Worm (Caenorhabditis elegans) whole organism, L2 larva: Measurements from ENCODE around the gene C50E3.9.

Experiments used
- C34F6.9 ChIP-seq: fragments of 150-350 bp; optimal IDR thresholded peaks from 2 replicates; lab custom pipeline; 2014; ENCODE audit warnings: missing biosample characterization, missing genetic modification characterization
- R02D3.7 ChIP-seq: fragments of 150-350 bp; optimal IDR thresholded peaks from 2 replicates; lab custom pipeline; 2014; ENCODE audit warnings: missing biosample characterization, missing genetic modification characterization
- Y55F3AM.14 ChIP-seq: fragments of 200-800 bp; sonication (Bioruptor generic); optimal IDR thresholded peaks from 2 replicates; lab custom pipeline; 2018; ENCODE audit warnings: mild to moderate bottlenecking, missing genetic modification characterization, missing compliant biosample characterization
- aly-2 ChIP-seq: fragments of 150-350 bp; optimal IDR thresholded peaks from 2 replicates; lab custom pipeline; 2014; ENCODE audit warnings: missing biosample characterization, missing genetic modification characterization
- ama-1 ChIP-seq: fragments of 150-350 bp; optimal IDR thresholded peaks from 2 replicates; lab custom pipeline; 2018; ENCODE audit warnings: inconsistent platforms
- ceh-82 ChIP-seq: fragments of 150-350 bp; optimal IDR thresholded peaks from 2 replicates; lab custom pipeline; 2014; ENCODE audit warnings: missing biosample characterization, missing genetic modification characterization
- dmd-4 ChIP-seq: sonication (generic microtip); optimal IDR thresholded peaks from 2 replicates; lab custom pipeline; 2017; ENCODE audit warnings: missing biosample characterization, missing genetic modification characterization
- egl-27 ChIP-seq: sonication (generic microtip); optimal IDR thresholded peaks from 3 replicates; lab custom pipeline; 2017; ENCODE audit warnings: missing biosample characterization, missing genetic modification reagents, missing genetic modification characterization
- elt-1 ChIP-seq: fragments of 150-350 bp; optimal IDR thresholded peaks from 2 replicates; lab custom pipeline; 2014; ENCODE audit warnings: missing biosample characterization, missing genetic modification characterization
- lin-13 ChIP-seq: fragments of 150-350 bp; optimal IDR thresholded peaks from 2 replicates; lab custom pipeline; 2014; ENCODE audit warnings: missing biosample characterization, missing genetic modification reagents, missing genetic modification characterization
- lin-39 ChIP-seq: fragments of 150-350 bp; optimal IDR thresholded peaks from 2 replicates; lab custom pipeline; 2014; ENCODE audit warnings: missing biosample characterization, missing genetic modification reagents, missing genetic modification characterization
- lsy-2 ChIP-seq, 2 experiments: fragments of 150-350 bp in 1 of 2; sonication (generic microtip) in 1 of 2; optimal IDR thresholded peaks; 2 replicates each; lab custom pipeline; 2014 to 2017; ENCODE audit warnings: missing biosample characterization in 2 of 2, missing genetic modification characterization in 2 of 2
- mab-5 ChIP-seq: fragments of 150-350 bp; optimal IDR thresholded peaks from 2 replicates; lab custom pipeline; 2014; ENCODE audit warnings: missing biosample characterization, missing genetic modification characterization
- mbf-1 ChIP-seq: sonication (generic microtip); optimal IDR thresholded peaks from 2 replicates; lab custom pipeline; 2017; ENCODE audit warnings: missing biosample characterization, missing genetic modification characterization
- mdl-1 ChIP-seq, 2 experiments: fragments of 150-350 bp in 1 of 2; sonication (generic microtip) in 1 of 2; optimal IDR thresholded peaks; 2 replicates each; lab custom pipeline; 2017; ENCODE audit warnings: missing biosample characterization in 2 of 2, missing genetic modification characterization in 2 of 2
- nhr-10 ChIP-seq: sonication (generic microtip); optimal IDR thresholded peaks from 2 replicates; lab custom pipeline; 2017; ENCODE audit warnings: missing biosample characterization, missing genetic modification characterization
- nhr-11 ChIP-seq: fragments of 150-350 bp; optimal IDR thresholded peaks from 2 replicates; lab custom pipeline; 2014; ENCODE audit warnings: missing biosample characterization, missing genetic modification characterization
- nhr-129 ChIP-seq: fragments of 150-350 bp; optimal IDR thresholded peaks from 2 replicates; lab custom pipeline; 2014; ENCODE audit warnings: missing biosample characterization, missing genetic modification characterization
- nhr-21 ChIP-seq: fragments of 150-350 bp; optimal IDR thresholded peaks from 2 replicates; lab custom pipeline; 2014; ENCODE audit warnings: missing biosample characterization, missing genetic modification characterization
- nhr-23 ChIP-seq: fragments of 150-350 bp; optimal IDR thresholded peaks from 2 replicates; lab custom pipeline; 2014; ENCODE audit warnings: missing biosample characterization, missing genetic modification reagents, missing genetic modification characterization
- nhr-237 ChIP-seq: fragments of 150-350 bp; optimal IDR thresholded peaks from 2 replicates; lab custom pipeline; 2014; ENCODE audit warnings: missing biosample characterization, missing genetic modification characterization
- nhr-25 ChIP-seq: fragments of 150-350 bp; sonication (generic microtip); optimal IDR thresholded peaks from 3 replicates; lab custom pipeline; 2014; ENCODE audit warnings: missing biosample characterization, missing genetic modification characterization
- nhr-6 ChIP-seq: fragments of 150-350 bp; optimal IDR thresholded peaks from 2 replicates; lab custom pipeline; 2014; ENCODE audit warnings: missing biosample characterization, missing genetic modification characterization
- nhr-77 ChIP-seq: fragments of 150-350 bp; optimal IDR thresholded peaks from 2 replicates; lab custom pipeline; 2014; ENCODE audit warnings: missing biosample characterization, missing genetic modification characterization
- peb-1 ChIP-seq: fragments of 150-350 bp; optimal IDR thresholded peaks from 2 replicates; lab custom pipeline; 2014; ENCODE audit warnings: missing biosample characterization, missing genetic modification characterization
- sem-4 ChIP-seq: fragments of 150-350 bp; optimal IDR thresholded peaks from 2 replicates; lab custom pipeline; 2014; ENCODE audit warnings: missing biosample characterization, missing genetic modification reagents, missing genetic modification characterization
- skn-1 ChIP-seq: sonication (generic microtip); optimal IDR thresholded peaks from 2 replicates; lab custom pipeline; 2017; ENCODE audit warnings: missing biosample characterization, missing genetic modification characterization
- sma-3 ChIP-seq: sonication (generic microtip); optimal IDR thresholded peaks from 2 replicates; lab custom pipeline; 2016; ENCODE audit warnings: missing genetic modification reagents, missing genetic modification characterization, missing compliant biosample characterization
- sma-9 ChIP-seq, 2 experiments: fragments of 150-350 bp in 1 of 2; sonication (generic microtip) in 1 of 2; optimal IDR thresholded peaks; 2 replicates each; lab custom pipeline; 2014 to 2016; ENCODE audit warnings: missing genetic modification characterization in 2 of 2, mild to moderate bottlenecking in 1 of 2, missing biosample characterization in 1 of 2, missing compliant biosample characterization in 1 of 2, missing genetic modification reagents in 1 of 2, moderate library complexity in 1 of 2
- unc-55 ChIP-seq: fragments of 150-350 bp; sonication (generic microtip); optimal IDR thresholded peaks from 3 replicates; lab custom pipeline; 2014; ENCODE audit warnings: missing biosample characterization, missing genetic modification reagents, missing genetic modification characterization
- ztf-1 ChIP-seq: fragments of 200-800 bp; sonication (Bioruptor generic); conservative IDR thresholded peaks from 2 replicates; pipeline ENCODE4 v1.3.6; 2022; ENCODE audit warnings: missing genetic modification characterization, missing compliant biosample characterization
- ztf-11 ChIP-seq: sonication (generic microtip); optimal IDR thresholded peaks from 2 replicates; lab custom pipeline; 2017; ENCODE audit warnings: missing biosample characterization, missing genetic modification characterization
- ztf-4 ChIP-seq: fragments of 150-350 bp; optimal IDR thresholded peaks from 2 replicates; lab custom pipeline; 2014; ENCODE audit warnings: missing biosample characterization, missing genetic modification characterization

C50E3.9 gene

DNA sequence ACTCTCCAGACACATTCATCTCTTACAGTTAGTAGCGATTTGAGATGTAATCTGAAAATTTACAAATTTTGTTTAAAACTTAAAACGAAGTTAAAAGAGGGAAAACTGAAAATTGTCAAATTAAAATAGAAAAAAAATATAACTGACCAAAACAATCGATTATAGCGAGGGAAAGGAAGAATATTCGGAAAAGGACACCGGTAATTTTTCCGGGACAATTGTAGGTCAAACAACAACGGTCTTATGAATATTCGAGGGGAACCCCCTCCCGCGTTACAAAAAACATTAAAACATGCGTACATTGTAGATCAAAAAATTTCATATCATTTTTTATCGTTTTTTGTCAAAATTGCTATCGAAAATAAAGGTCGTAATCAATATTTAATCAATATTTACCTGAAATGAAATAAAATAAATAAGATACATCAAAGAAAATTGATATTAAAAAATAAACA is 22.0 kb upstream of the C50E3.9 start, which contains the start of gene C50E3.12:
Gene C50E3.12, minus strand, starts transcription at position 51 of the 455 bp plus-strand sequence.
- TF ChIP-seq sma-9 (GFP tag; optimal IDR thresholded peaks at IDR 0.05; lab: Kevin White, UChicago) (no peak), sma-9 (tag; optimal IDR thresholded peaks at IDR 0.05; lab: Kevin White, UChicago) (no peak), nhr-25 (tag; lab: Kevin White, UChicago) (no peak), nhr-129 (no peak), skn-1 (tag; lab: Kevin White, UChicago) (no peak), ztf-1 (no peak), ceh-82 (tag; lab: Kevin White, UChicago) (no peak), peb-1 (tag; lab: Kevin White, UChicago) (no peak), lin-39 (tag; lab: Kevin White, UChicago) (no peak)
- TF ChIP-seq, all 48 proteins: peak for 0

DNA sequence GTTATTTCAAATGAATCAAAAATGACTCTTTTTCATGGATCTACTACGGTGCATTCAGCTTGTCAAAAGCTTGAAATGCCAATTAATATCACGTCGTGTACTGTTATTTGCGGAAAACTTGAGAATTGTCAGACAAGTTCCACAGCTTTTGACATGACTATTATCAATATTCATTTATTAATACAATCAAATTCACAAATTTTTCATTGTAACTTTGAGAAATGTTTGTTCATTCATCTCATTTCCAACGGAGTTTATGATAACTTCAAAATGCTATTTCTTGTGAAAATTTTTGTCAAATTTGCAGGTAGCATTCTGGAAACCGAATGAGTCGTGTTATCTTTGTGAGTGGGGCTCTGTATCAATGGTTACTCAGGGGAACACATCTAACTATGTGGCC is 18.1 kb upstream of the C50E3.9 start, which contains the start of gene C50E3.15:
Gene C50E3.15, plus strand, starts transcription at position 301 of the 400 bp plus-strand sequence.
- no peak for TF ChIP-seq skn-1 (tag; lab: Kevin White, UChicago)
- no peak for TF ChIP-seq ztf-4 (tag; lab: Kevin White, UChicago)
- TF ChIP-seq ama-1, result no peak
- no peak for TF ChIP-seq elt-1 (tag; lab: Kevin White, UChicago)
- TF ChIP-seq Y55F3AM.14 (GFP tag; lab: Kevin White, UChicago), result no peak
- no peak for TF ChIP-seq C34F6.9 (tag; lab: Kevin White, UChicago)
- TF ChIP-seq nhr-6 (tag; lab: Kevin White, UChicago), result no peak
- no peak for TF ChIP-seq nhr-77 (tag; lab: Kevin White, UChicago)
- TF ChIP-seq sem-4 (tag; lab: Kevin White, UChicago), result no peak
- no peak for TF ChIP-seq lin-13 (GFP tag; lab: Kevin White, UChicago)
- no peak for TF ChIP-seq nhr-21 (tag; lab: Kevin White, UChicago)
- no peak for TF ChIP-seq mbf-1 (tag; lab: Kevin White, UChicago)
- no peak for TF ChIP-seq nhr-10
- no peak for TF ChIP-seq lin-39 (tag; lab: Kevin White, UChicago)
- TF ChIP-seq dmd-4 (tag; lab: Kevin White, UChicago), result no peak
- TF ChIP-seq mab-5 (tag; lab: Kevin White, UChicago), result no peak
- TF ChIP-seq lsy-2 (tag; optimal IDR thresholded peaks at IDR 0.05; lab: Kevin White, UChicago), result no peak
- TF ChIP-seq, all 48 proteins: peak for 0

DNA sequence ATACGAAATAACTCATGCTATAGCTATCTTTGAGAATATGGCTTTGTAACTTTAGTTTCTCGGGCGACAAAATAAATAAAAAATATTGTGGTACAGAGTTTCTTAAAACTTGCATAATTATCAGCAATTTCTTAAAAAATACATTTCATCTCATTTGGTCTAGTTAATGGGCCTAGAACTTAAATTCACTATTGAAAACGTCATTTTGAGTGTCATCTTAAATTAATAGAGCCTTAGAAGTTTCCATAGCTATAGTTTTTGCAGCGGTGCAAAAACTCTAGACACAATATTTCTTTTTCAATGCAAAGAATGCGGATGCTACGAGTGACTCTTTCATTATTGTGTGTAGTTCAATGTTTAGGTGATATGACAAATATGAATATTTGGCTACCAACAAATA is 12.0 kb upstream of the C50E3.9 start, which contains the start of gene clec-215:
Gene clec-215, plus strand, starts transcription at position 301 of the 400 bp plus-strand sequence.
- no peak for TF ChIP-seq aly-2 (tag; lab: Kevin White, UChicago)
- no peak for TF ChIP-seq unc-55 (GFP tag; lab: Kevin White, UChicago)
- no peak for TF ChIP-seq egl-27 (tag; lab: Kevin White, UChicago)
- no peak for TF ChIP-seq sma-9 (GFP tag; optimal IDR thresholded peaks at IDR 0.05; lab: Kevin White, UChicago)
- TF ChIP-seq sma-9 (tag; optimal IDR thresholded peaks at IDR 0.05; lab: Kevin White, UChicago), result no peak
- no peak for TF ChIP-seq C34F6.9 (tag; lab: Kevin White, UChicago)
- no peak for TF ChIP-seq sma-3 (GFP tag; lab: Kevin White, UChicago)
- TF ChIP-seq nhr-23 (tag; lab: Kevin White, UChicago), result no peak
- no peak for TF ChIP-seq sem-4 (tag; lab: Kevin White, UChicago)
- no peak for TF ChIP-seq nhr-11 (tag; lab: Kevin White, UChicago)
- no peak for TF ChIP-seq ceh-82 (tag; lab: Kevin White, UChicago)
- no peak for TF ChIP-seq peb-1 (tag; lab: Kevin White, UChicago)
- TF ChIP-seq nhr-129, result no peak
- no peak for TF ChIP-seq nhr-77 (tag; lab: Kevin White, UChicago)
- TF ChIP-seq nhr-237, result no peak
- TF ChIP-seq, all 48 proteins: peak for 0

DNA sequence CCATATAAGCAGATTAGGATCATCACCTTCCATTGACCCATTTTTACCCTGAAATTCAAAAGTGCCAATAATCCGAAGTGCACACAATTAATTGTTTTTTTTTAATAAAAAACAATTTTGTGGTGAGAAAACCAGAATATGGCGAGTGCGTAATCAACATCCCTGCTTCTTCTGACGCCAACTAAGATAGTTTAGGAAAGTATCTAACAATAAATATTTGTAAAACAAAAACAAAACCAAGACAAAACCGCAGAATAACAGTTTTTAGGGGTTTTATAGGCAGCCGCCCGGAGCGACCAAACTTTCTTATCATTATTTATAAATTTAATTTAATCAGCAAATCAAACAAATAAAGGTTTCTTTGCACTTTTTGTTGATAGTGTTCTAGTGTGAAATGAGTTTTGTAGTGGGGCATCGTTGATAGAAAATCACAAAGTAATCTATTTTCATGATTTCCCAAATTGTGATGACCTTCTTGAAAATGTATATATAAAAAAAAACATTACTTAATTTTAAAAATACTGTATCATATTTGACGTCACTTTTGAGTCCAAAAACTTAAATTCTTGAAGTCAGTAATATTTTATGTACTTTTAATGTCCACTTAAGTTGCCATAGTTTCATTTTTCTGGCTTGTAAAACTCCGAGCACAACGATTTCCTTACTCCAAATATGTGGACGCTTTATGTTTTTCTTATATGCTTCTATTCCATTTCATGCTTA is 9.8 kb upstream of the C50E3.9 start, which contains the start of the genes folt-3 and clec-214:
Gene folt-3, minus strand, starts transcription at position 51 of the 723 bp plus-strand sequence.
Gene clec-214, plus strand, starts transcription at position 673 of the 723 bp plus-strand sequence.
- TF ChIP-seq ceh-82 (tag; lab: Kevin White, UChicago) (no peak), nhr-77 (tag; lab: Kevin White, UChicago) (no peak)

DNA sequence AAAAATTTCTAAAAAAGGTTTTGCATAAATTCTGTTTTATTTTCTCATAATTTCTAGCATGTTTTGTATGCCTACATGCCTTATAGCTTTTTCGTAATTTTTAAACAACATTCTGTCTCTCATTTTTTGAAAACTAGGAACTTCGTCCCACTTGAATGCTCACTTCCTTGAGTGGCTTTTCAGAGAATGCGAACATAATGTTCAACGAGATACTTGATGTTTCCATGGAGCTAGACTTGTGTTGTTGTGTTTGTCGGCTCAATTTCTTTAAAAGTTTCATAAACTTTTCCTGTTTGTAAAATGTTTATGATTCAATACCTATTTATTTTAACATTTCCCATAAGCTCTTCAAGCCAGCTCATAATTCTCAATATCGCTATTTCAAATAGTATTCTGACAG is 4.8 kb upstream of the C50E3.9 start, which contains the start of gene clec-213:
Gene clec-213, plus strand, starts transcription at position 301 of the 400 bp plus-strand sequence.
- TF ChIP-seq Y55F3AM.14 (GFP tag; lab: Kevin White, UChicago), result no peak
- no peak for TF ChIP-seq mab-5 (tag; lab: Kevin White, UChicago)
- TF ChIP-seq ztf-11 (tag; lab: Kevin White, UChicago), result no peak
- TF ChIP-seq C34F6.9 (tag; lab: Kevin White, UChicago), result no peak
- TF ChIP-seq R02D3.7 (tag; lab: Kevin White, UChicago), result no peak
- TF ChIP-seq mdl-1 (tag; optimal IDR thresholded peaks at IDR 0.05; lab: Kevin White, UChicago), result no peak
- TF ChIP-seq nhr-23 (tag; lab: Kevin White, UChicago), result no peak
- TF ChIP-seq egl-27 (tag; lab: Kevin White, UChicago), result no peak
- TF ChIP-seq, all 48 proteins: peak for 0
